Fruit fly (Drosophila melanogaster): ENCODE data around the gene Syn1.

The Syn1 gene

DNA sequence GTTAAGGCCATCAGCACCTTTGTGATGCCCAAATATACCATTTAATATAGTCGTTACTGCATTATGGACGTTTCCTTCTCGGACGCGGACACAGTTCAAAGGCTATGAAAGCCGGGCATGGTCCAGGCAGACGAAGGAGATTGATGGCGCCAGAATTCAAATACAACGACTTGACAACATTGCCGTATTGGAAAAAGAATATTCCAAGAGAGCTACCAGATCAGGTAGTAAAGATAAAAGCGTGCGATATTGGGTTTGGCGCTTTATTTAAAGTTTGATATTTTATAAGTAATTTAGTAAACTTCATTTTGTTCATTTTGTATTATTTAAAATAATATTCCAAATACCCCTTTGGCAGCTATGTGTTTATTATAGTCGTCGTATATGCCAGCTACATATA, 3.5 kb upstream of the Syn1 start:
- TF ChIP-seq CG6808 (GFP tag; optimal IDR thresholded peaks at IDR 0.05) (no peak), CG11294 (GFP tag; IDR thresholded peaks at IDR 0.05) (no peak), Eip78C (GFP tag) (no peak), vri (GFP tag; optimal IDR thresholded peaks at IDR 0.05) (no peak), Gug (GFP tag; IDR thresholded peaks at IDR 0.05) (no peak), CG6792 (GFP tag; optimal IDR thresholded peaks at IDR 0.05) (no peak), CG1621 (tag; optimal IDR thresholded peaks at IDR 0.05) (no peak), CG8119 (GFP tag; IDR thresholded peaks at IDR 0.05) (no peak), Eip93F (GFP tag; optimal IDR thresholded peaks at IDR 0.05) (no peak), CG11902 (GFP tag; optimal IDR thresholded peaks at IDR 0.05) (no peak), esn (GFP tag; optimal IDR thresholded peaks at IDR 0.05) (no peak), CG31627 (GFP tag; optimal IDR thresholded peaks at IDR 0.05) (no peak), CG10669 (GFP tag; optimal IDR thresholded peaks at IDR 0.05) (no peak), net (GFP tag; optimal IDR thresholded peaks at IDR 0.05) (no peak), svp (GFP tag) (no peak), fd85E (GFP tag; optimal IDR thresholded peaks at IDR 0.05) (no peak), CG6276 (GFP tag; optimal IDR thresholded peaks at IDR 0.05) (no peak), CG15336 (GFP tag; IDR thresholded peaks at IDR 0.05) (no peak), achi (GFP tag; optimal IDR thresholded peaks at IDR 0.05) (no peak)

DNA sequence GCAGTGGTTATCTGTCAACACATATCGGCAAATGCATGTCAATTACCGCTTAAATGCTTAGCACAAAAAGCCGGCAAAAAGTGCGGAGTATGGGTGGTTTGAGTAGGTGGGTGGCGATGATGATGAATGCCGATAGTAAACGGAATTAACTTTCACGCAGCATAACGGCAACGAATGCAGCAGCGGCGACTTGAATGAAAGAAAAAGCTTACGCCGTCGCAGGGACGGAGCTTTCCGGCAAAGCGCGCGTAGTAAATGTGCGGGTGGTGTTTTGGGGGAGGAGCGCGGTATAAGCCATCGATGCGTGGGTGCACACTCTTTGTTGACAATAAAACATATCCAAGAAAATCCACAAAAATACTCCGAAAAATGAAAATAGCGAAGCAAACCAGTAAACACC, 819 bp downstream of the Syn1 start, which contains the start of gene CG7370:
CG7370 (plus strand) TSS at position 301 of the 400 bp plus-strand sequence.
- TF ChIP-seq fd59A (GFP tag; optimal IDR thresholded peaks at IDR 0.05), result no peak
- TF ChIP-seq Met (GFP tag; optimal IDR thresholded peaks at IDR 0.05), result no peak
- TF ChIP-seq CG11762 (GFP tag; optimal IDR thresholded peaks at IDR 0.05; ENCODE audit: insufficient read depth), result no peak
- TF ChIP-seq pdm3 (GFP tag; optimal IDR thresholded peaks at IDR 0.05), result no peak
- no peak for TF ChIP-seq CG1621 (tag; optimal IDR thresholded peaks at IDR 0.05)
- no peak for TF ChIP-seq CG6792 (GFP tag; optimal IDR thresholded peaks at IDR 0.05)
- no peak for TF ChIP-seq eg (GFP tag; IDR thresholded peaks at IDR 0.05)
- no peak for TF ChIP-seq CG15336 (GFP tag; IDR thresholded peaks at IDR 0.05)
- no peak for TF ChIP-seq CG7368 (GFP tag; optimal IDR thresholded peaks at IDR 0.05)
- no peak for TF ChIP-seq CG31627 (GFP tag; optimal IDR thresholded peaks at IDR 0.05)
- TF ChIP-seq CG11294 (GFP tag; IDR thresholded peaks at IDR 0.05), result no peak
- TF ChIP-seq CG6854 (GFP tag; optimal IDR thresholded peaks at IDR 0.05), result no peak
- TF ChIP-seq Ets21C (GFP tag; optimal IDR thresholded peaks at IDR 0.05), result no peak
- no peak for TF ChIP-seq CG4318 (GFP tag; optimal IDR thresholded peaks at IDR 0.05)

DNA sequence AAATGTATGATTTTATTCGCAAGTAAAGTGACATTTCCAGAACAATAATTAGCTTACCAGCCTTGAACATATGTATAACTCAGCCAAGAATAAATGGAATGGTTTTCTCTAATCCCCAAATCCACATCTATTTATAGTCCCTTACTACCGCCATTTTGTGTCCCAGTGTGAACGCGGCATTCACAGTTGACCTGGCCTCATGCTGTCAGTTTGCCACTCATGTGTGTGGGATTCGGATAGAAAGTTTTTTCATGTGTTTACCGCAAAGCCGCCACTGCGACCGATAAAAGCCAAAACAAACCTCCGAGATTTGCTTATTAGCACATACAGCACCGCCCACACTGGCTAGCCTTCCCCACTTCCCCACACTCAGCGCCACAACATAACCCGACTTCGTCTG, 4.4 kb downstream of the Syn1 start:
- TF ChIP-seq CG4318 (GFP tag; optimal IDR thresholded peaks at IDR 0.05), result no peak
- TF ChIP-seq CG34406 (GFP tag; optimal IDR thresholded peaks at IDR 0.05), result no peak
- no peak for TF ChIP-seq net (GFP tag; optimal IDR thresholded peaks at IDR 0.05)
- TF ChIP-seq CG10631 (GFP tag; optimal IDR thresholded peaks at IDR 0.05), result no peak
- no peak for TF ChIP-seq CG16779 (tag; optimal IDR thresholded peaks at IDR 0.05)
- TF ChIP-seq dsx (GFP tag; optimal IDR thresholded peaks at IDR 0.05; ENCODE audit: poor library complexity, severe bottlenecking), result no peak
- no peak for TF ChIP-seq CG11762 (GFP tag; optimal IDR thresholded peaks at IDR 0.05; ENCODE audit: insufficient read depth)
- TF ChIP-seq salr (GFP tag; optimal IDR thresholded peaks at IDR 0.05), result no peak
- no peak for TF ChIP-seq esn (GFP tag; optimal IDR thresholded peaks at IDR 0.05)
- TF ChIP-seq CG11294 (GFP tag; IDR thresholded peaks at IDR 0.05), result no peak
- TF ChIP-seq CG32006 (GFP tag; optimal IDR thresholded peaks at IDR 0.05), result no peak
- TF ChIP-seq CG31627 (GFP tag; optimal IDR thresholded peaks at IDR 0.05), result no peak

DNA sequence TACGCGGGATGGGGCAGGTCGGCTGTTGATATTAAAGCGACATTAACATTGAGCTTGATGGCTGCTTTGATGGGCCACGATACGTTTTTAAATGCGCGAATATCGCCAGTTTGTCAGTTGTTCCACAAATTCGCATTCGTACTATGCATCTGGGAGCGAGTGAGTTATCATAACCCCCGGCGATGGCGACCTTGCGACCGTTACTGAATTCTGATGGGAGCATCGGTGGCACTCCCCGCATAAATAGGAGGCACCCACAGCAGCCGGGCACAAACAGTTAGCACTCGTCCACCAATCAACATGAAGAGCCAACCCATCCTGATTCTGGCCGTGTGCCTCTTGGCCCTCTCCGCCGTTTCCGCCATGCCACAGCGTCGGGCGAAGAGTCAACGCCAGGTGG, 13.5 kb downstream of the Syn1 start, which contains the start of gene CG14564:
CG14564 (plus strand) TSS at position 301 of the 400 bp plus-strand sequence.
- TF ChIP-seq CG3032 (tag; optimal IDR thresholded peaks at IDR 0.05) (no peak), fd85E (GFP tag; optimal IDR thresholded peaks at IDR 0.05) (no peak), Sox15 (GFP tag; optimal IDR thresholded peaks at IDR 0.05) (no peak), Gug (GFP tag; IDR thresholded peaks at IDR 0.05) (no peak), CG34406 (GFP tag; optimal IDR thresholded peaks at IDR 0.05) (no peak), esn (GFP tag; optimal IDR thresholded peaks at IDR 0.05) (no peak), net (GFP tag; optimal IDR thresholded peaks at IDR 0.05) (no peak)

Measured in whole organism, prepupa.